Worm (Caenorhabditis elegans) whole organism, late embryonic: Measurements from ENCODE around the gene F29C4.4.

Source experiments
- ceh-30 ChIP-seq: fragments of 150-350 bp; optimal IDR thresholded peaks from 2 replicates; lab custom pipeline; 2014; ENCODE audit warnings: missing biosample characterization, missing genetic modification characterization
- ceh-34 ChIP-seq: sonication (generic microtip); optimal IDR thresholded peaks from 2 replicates; lab custom pipeline; 2016; ENCODE audit warnings: mild to moderate bottlenecking, missing genetic modification characterization, missing compliant biosample characterization
- ets-4 ChIP-seq: sonication (generic microtip); optimal IDR thresholded peaks from 2 replicates; lab custom pipeline; 2016; ENCODE audit warnings: missing genetic modification characterization, missing compliant biosample characterization
- gmeb-2 ChIP-seq: sonication (generic microtip); optimal IDR thresholded peaks from 2 replicates; lab custom pipeline; 2016; ENCODE audit warnings: missing genetic modification characterization, inconsistent platforms, missing compliant biosample characterization
- lim-6 ChIP-seq: sonication (generic microtip); optimal IDR thresholded peaks from 2 replicates; lab custom pipeline; 2016; ENCODE audit warnings: missing genetic modification characterization, missing compliant biosample characterization
- pax-1 ChIP-seq: fragments of 150-350 bp; optimal IDR thresholded peaks from 2 replicates; lab custom pipeline; 2014; ENCODE audit warnings: missing biosample characterization, missing genetic modification characterization
- ref-2 ChIP-seq: sonication (generic microtip); optimal IDR thresholded peaks from 2 replicates; lab custom pipeline; 2016; ENCODE audit warnings: missing genetic modification characterization, missing compliant biosample characterization
- syd-9 ChIP-seq: sonication (generic microtip); optimal IDR thresholded peaks from 2 replicates; lab custom pipeline; 2016; ENCODE audit warnings: mild to moderate bottlenecking, missing genetic modification characterization, moderate library complexity, missing compliant biosample characterization
- unc-3 ChIP-seq, 2 experiments: fragments of 200-800 bp in 1 of 2; sonication (Bioruptor generic) in 1 of 2; sonication (generic microtip) in 1 of 2; conservative IDR thresholded peaks in 1 of 2; optimal IDR thresholded peaks in 1 of 2; 2 replicates each; pipeline versions ENCODE4 v1.3.6 to Lab custom; 2016 to 2022; ENCODE audit warnings: missing compliant biosample characterization in 2 of 2, missing genetic modification characterization in 2 of 2, missing genetic modification reagents in 1 of 2
- unc-86 ChIP-seq: sonication (generic microtip); optimal IDR thresholded peaks from 2 replicates; lab custom pipeline; 2016; ENCODE audit warnings: missing genetic modification characterization, missing compliant biosample characterization

DNA sequence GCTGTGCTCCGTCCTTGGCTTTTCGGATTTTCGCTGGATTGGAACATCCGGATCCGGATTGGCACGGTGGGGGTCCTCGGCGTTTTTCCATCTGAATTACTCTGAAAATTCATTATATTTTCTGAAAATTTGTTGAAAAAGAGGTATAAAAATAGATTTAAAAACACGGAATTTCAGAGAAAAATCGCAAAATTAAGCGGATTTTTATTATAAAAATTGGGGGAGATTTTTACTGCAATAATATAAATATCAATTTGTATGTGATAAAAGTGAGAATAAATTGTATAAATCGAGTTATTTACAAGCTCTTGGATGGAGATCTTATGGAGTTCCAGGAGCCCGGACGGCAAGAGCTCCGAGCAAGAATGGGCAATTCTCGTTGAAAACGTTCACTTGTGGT, 10.1 kb downstream of the F29C4.4 start, which contains the start of gene tut-1:
- TF ChIP-seq ets-4 (no peak), ref-2 (tag; lab: Kevin White, UChicago) (no peak), ceh-30 (tag; lab: Kevin White, UChicago) (no peak), unc-3 (GFP tag; conservative IDR thresholded peaks at IDR 0.05; lab: Robert Waterston, UW) (no peak), unc-3 (tag; optimal IDR thresholded peaks at IDR 0.05; lab: Kevin White, UChicago) (no peak), pax-1 (tag; lab: Kevin White, UChicago) (no peak), lim-6 (no peak), syd-9 (tag; lab: Kevin White, UChicago) (no peak), ceh-34 (tag; lab: Kevin White, UChicago) (no peak), gmeb-2 (tag; lab: Kevin White, UChicago) (no peak), unc-86 (no peak)
